Worm (Caenorhabditis elegans) whole organism, late embryonic: ENCODE data around the gene rpac-19.

Experiments
- K02D7.2 ChIP-seq: sonication (generic microtip); optimal IDR thresholded peaks from 2 replicates; lab custom pipeline; 2017; ENCODE audit warnings: mild to moderate bottlenecking, missing genetic modification characterization, missing compliant biosample characterization
- ceh-30 ChIP-seq: fragments of 150-350 bp; optimal IDR thresholded peaks from 2 replicates; lab custom pipeline; 2014; ENCODE audit warnings: missing biosample characterization, missing genetic modification characterization
- fkh-6 ChIP-seq: sonication (generic microtip); optimal IDR thresholded peaks from 2 replicates; lab custom pipeline; 2016; ENCODE audit warnings: missing genetic modification characterization, missing compliant biosample characterization
- nfya-1 ChIP-seq: sonication (generic microtip); optimal IDR thresholded peaks from 2 replicates; lab custom pipeline; 2017; ENCODE audit warnings: missing genetic modification characterization, mild to moderate bottlenecking, missing compliant biosample characterization, antibody characterized with exemption, moderate library complexity
- nhr-232 ChIP-seq: sonication (generic microtip); optimal IDR thresholded peaks from 2 replicates; lab custom pipeline; 2016; ENCODE audit warnings: missing genetic modification characterization, missing compliant biosample characterization
- pax-1 ChIP-seq: fragments of 150-350 bp; optimal IDR thresholded peaks from 2 replicates; lab custom pipeline; 2014; ENCODE audit warnings: missing biosample characterization, missing genetic modification characterization
- tbx-2 ChIP-seq: sonication (generic microtip); optimal IDR thresholded peaks from 2 replicates; lab custom pipeline; 2016; ENCODE audit warnings: missing genetic modification characterization, missing compliant biosample characterization
- unc-3 ChIP-seq, 2 experiments: fragments of 200-800 bp in 1 of 2; sonication (Bioruptor generic) in 1 of 2; sonication (generic microtip) in 1 of 2; conservative IDR thresholded peaks in 1 of 2; optimal IDR thresholded peaks in 1 of 2; 2 replicates each; pipeline versions ENCODE4 v1.3.6 to Lab custom; 2016 to 2022; ENCODE audit warnings: missing compliant biosample characterization in 2 of 2, missing genetic modification characterization in 2 of 2, missing genetic modification reagents in 1 of 2

ce11 chrIII:9646440-9647021 is 16.8 kb upstream of the rpac-19 start:
- TF ChIP-seq unc-3 (GFP tag; conservative IDR thresholded peaks at IDR 0.05; lab: Robert Waterston, UW) (no peak), unc-3 (tag; optimal IDR thresholded peaks at IDR 0.05; lab: Kevin White, UChicago) (no peak), ceh-30 (tag; lab: Kevin White, UChicago) (no peak), nfya-1 (tag; lab: Kevin White, UChicago) (no peak), fkh-6 (tag; lab: Kevin White, UChicago) (no peak), pax-1 (no peak), tbx-2 (tag; lab: Kevin White, UChicago) (no peak), K02D7.2 (no peak), nhr-232 (no peak)
